Fruit fly (Drosophila melanogaster): ENCODE data around the gene CG8260.

The CG8260 gene

DNA sequence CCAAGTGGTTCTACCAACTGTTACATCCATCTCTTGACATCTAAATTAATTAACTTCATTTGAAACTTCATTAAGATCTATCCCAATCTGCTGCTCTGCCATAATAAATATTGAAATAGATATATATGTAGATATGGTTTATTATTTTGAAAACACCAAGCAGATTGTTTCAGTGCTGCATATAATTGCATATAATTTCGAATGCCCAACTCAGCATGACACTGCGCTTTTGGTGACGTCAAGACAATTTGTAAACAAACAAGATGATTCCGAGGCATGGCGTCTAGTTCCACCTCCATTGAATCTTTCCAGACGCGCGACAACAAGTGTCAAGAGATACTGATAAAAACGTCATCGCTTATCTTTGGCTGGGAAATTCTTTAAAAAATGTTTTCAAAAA, 15.2 kb upstream of the CG8260 start:
- TF ChIP-seq Vsx2 (GFP tag; optimal IDR thresholded peaks at IDR 0.05; ENCODE audit: partially characterized antibody) = no peak
- TF ChIP-seq Abd-B (GFP tag; optimal IDR thresholded peaks at IDR 0.05) = no peak
- no peak for TF ChIP-seq CrebA (GFP tag; optimal IDR thresholded peaks at IDR 0.05; ENCODE audit: borderline replicate concordance)
- no peak for TF ChIP-seq Hr78 (GFP tag; optimal IDR thresholded peaks at IDR 0.05)

DNA sequence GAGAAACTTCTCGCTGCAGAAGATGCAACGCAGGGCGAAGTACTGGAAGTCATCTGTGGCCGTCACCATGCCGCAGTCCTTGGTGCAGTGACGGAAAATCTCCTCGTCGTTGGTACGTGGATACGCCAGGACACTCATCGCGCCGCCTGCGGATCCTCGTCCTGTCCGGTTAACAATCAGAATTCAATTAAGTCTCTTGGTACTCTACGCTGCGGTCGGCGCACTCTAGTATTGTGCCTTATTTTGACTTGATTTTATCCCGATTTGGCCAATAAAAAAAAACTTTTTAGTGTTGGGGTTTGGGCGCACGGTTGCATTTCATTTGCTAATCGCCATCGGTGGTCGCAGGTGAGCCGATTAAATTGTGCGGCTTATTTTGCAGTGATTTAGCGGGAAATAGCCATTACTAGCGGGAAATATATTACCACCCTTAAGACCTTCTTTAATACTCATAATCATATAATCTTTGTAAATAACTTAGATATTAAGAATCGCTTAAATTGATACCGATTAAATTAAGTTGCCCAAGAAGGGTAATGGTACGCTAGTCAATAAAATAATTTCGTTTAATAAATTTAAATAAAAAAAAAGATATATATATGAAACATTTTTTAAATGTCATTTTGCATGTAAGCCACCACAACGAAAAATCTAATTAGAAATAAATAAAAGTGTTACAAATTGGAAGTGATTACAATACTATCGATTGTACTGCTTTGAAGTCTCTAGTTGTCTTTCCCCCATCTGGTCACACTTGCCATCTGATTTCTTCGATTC, 10.0 kb upstream of the CG8260 start, which contains the start of the genes CG8944 and CCT6:
Gene CG8944 (minus strand): TSS at position 327 of the 777 bp plus-strand sequence.
Gene CCT6 (plus strand): TSS at position 744 of the 777 bp plus-strand sequence.
- TF ChIP-seq Dfd (GFP tag; optimal IDR thresholded peaks at IDR 0.05) (no peak), Dif (GFP tag; optimal IDR thresholded peaks at IDR 0.05; ENCODE audit: partially characterized antibody) (no peak), psq (GFP tag; optimal IDR thresholded peaks at IDR 0.05) (peak; percentile 18), Myc (optimal IDR thresholded peaks at IDR 0.05) (peak; percentile 74), Abd-B (GFP tag; optimal IDR thresholded peaks at IDR 0.05) (no peak), CG9705 (GFP tag; optimal IDR thresholded peaks at IDR 0.05) (no peak), Rel (GFP tag; optimal IDR thresholded peaks at IDR 0.05) (no peak), Rel (tag; optimal IDR thresholded peaks at IDR 0.05) (peak; percentile 11), sage (GFP tag; optimal IDR thresholded peaks at IDR 0.05) (no peak), HLH106 (tag; optimal IDR thresholded peaks at IDR 0.05) (peak; percentile 21), pan (optimal IDR thresholded peaks at IDR 0.05) (no peak), brk (GFP tag; optimal IDR thresholded peaks at IDR 0.05) (no peak), fru (GFP tag; optimal IDR thresholded peaks at IDR 0.05) (no peak), Sp1 (GFP tag; optimal IDR thresholded peaks at IDR 0.05) (peak; percentile 4), sv (GFP tag; optimal IDR thresholded peaks at IDR 0.05) (no peak), woc (GFP tag; optimal IDR thresholded peaks at IDR 0.05) (peak; percentile 16)

DNA sequence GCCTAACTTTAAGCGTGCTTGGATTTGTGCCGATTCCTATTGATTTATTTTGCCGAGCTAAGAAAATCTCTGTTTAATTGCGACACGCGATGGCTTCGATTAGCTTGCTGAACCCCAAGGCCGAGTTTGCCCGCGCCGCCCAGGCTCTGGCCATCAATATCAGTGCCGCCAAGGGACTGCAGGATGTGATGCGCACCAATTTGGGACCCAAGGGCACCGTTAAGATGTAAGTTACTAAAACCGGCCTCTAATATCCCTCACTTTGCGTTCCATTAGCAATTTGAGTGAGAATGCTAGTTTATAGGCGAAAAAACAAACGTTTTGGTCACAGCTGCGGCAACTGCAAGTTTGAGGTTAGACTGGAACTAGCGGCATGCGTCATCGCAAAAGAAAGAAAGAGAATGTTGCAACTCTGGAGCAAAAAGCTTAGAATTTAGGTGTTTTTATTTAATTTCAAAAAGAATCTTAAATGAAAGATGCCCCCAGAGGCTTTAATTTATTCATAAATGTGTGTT, 9.4 kb upstream of the CG8260 start:
- no peak for TF ChIP-seq woc (GFP tag; optimal IDR thresholded peaks at IDR 0.05)
- TF ChIP-seq jim (GFP tag; optimal IDR thresholded peaks at IDR 0.05) = no peak
- no peak for TF ChIP-seq OdsH (GFP tag; optimal IDR thresholded peaks at IDR 0.05)
- TF ChIP-seq Dif (GFP tag; optimal IDR thresholded peaks at IDR 0.05; ENCODE audit: partially characterized antibody) = no peak
- no peak for TF ChIP-seq sv (GFP tag; optimal IDR thresholded peaks at IDR 0.05)
- TF ChIP-seq HLH106 (tag; optimal IDR thresholded peaks at IDR 0.05) = no peak
- peak; percentile 68 for TF ChIP-seq Jra (GFP tag; optimal IDR thresholded peaks at IDR 0.05)

DNA sequence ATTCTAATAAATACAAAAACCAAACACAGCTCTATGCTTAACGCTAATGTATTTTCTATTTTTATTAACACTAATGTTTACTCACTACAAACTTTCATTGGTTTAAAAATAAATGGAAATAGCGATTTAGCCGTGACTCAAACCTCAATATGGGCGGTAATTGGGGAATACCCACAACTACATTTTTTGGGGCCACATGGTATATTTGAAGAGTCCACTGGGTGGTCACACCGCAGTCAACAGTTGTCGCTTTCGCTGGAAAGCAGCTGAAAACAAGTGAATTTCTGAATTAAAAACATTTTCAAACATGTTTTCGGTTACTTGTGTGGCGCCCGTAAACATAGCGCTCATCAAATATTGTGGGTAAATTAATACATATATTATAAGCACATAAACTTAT, 7.2 kb upstream of the CG8260 start, which contains the start of gene Mvd:
Gene Mvd (plus strand): TSS at position 222 of the 400 bp plus-strand sequence.
- TF ChIP-seq Rel (GFP tag; optimal IDR thresholded peaks at IDR 0.05) = no peak
- TF ChIP-seq Rel (tag; optimal IDR thresholded peaks at IDR 0.05) = peak; percentile 99
- TF ChIP-seq Hr78 (GFP tag; optimal IDR thresholded peaks at IDR 0.05) = no peak
- TF ChIP-seq sage (GFP tag; optimal IDR thresholded peaks at IDR 0.05) = no peak

DNA sequence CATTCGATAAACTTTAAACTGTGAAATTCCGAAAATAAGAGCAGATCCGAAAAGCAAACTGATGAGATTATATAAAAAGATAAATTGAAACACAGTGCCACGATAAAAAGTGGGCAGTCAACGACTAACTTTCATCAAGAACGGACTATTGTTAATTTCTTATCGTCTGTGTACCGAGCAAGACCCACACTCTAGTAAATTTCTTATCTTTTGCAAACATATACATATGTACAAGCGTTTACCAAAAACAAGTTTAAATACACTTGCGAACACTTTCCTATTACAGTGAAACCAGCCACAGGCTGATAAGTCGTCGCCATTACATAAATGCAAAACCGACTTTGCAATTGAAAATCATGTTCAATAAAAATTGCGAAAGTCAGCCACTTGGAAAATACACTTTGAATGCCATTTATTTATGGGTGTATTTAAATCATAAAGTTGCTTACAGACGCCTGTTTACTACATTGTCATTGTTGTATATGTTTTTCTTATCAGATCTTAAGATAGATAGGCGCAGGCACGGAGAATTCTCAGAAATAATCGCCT, 2.6 kb downstream of the CG8260 start:
- TF ChIP-seq OdsH (GFP tag; optimal IDR thresholded peaks at IDR 0.05) (no peak), fru (GFP tag; optimal IDR thresholded peaks at IDR 0.05) (peak; percentile 6)

DNA sequence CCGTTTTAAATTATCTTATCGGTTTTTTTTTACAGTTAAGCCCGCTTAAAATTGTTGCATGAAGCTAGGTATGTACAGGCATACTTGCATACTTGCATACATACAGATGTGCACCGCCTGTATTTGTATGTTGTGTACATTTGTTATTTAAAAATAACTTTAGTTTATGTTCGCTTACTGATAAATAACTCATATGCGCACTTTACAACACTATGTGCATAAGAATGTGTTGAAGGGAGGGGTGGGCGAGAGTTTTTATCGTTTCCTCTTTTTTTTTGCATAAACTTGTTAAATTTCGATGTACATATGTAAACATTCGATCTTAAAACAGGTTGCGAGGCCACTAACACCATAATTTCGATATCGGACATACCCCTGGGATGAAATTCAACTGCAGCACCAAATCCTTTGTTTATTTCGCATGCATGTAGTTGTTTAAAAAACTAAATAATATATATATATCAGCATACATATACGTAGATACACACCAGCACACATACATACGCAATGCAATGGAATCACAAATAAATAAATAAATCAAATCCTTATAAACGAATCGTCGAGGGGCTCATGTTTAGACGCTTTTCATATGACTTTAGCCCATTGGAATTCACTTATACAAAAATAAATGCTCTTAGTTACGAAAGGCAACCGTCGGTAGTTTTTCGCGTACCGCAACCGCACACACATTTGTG, 3.8 kb downstream of the CG8260 start:
- no peak for TF ChIP-seq Sp1 (GFP tag; optimal IDR thresholded peaks at IDR 0.05)
- no peak for TF ChIP-seq lola (GFP tag; optimal IDR thresholded peaks at IDR 0.05)
- no peak for TF ChIP-seq sage (GFP tag; optimal IDR thresholded peaks at IDR 0.05)
- TF ChIP-seq pan (optimal IDR thresholded peaks at IDR 0.05) = no peak
- no peak for TF ChIP-seq rgr (GFP tag; optimal IDR thresholded peaks at IDR 0.05)
- no peak for TF ChIP-seq Mio (GFP tag; optimal IDR thresholded peaks at IDR 0.05)
- TF ChIP-seq Jra (GFP tag; optimal IDR thresholded peaks at IDR 0.05) = no peak

Data from whole organism, wandering third instar larva.